Worm (Caenorhabditis elegans) whole organism, mixed stage, embryonic: ENCODE measurements around the gene dpf-2.
A peak's percentile ranks its signal among the peaks of the same experiment; 100 is the strongest.

Experiments
- M03D4.4 ChIP-seq: sonication (generic microtip); optimal IDR thresholded peaks from 2 replicates; lab custom pipeline; 2017; ENCODE audit warnings: mild to moderate bottlenecking, missing genetic modification characterization, missing compliant biosample characterization
- bed-3 ChIP-seq: fragments of 200-800 bp; sonication (Bioruptor generic); optimal IDR thresholded peaks from 3 replicates; lab custom pipeline; 2018; ENCODE audit warnings: mild to moderate bottlenecking, missing genetic modification characterization, moderate library complexity, missing compliant biosample characterization
- blmp-1 ChIP-seq: fragments of 150-350 bp; optimal IDR thresholded peaks from 2 replicates; lab custom pipeline; 2014; ENCODE audit warnings: missing biosample characterization, missing genetic modification characterization
- ceh-39 ChIP-seq: fragments of 150-350 bp; optimal IDR thresholded peaks from 2 replicates; lab custom pipeline; 2014; ENCODE audit warnings: missing biosample characterization, missing genetic modification characterization
- ceh-43 ChIP-seq: fragments of 200-800 bp; sonication (Bioruptor generic); optimal IDR thresholded peaks from 2 replicates; lab custom pipeline; 2018; ENCODE audit warnings: mild to moderate bottlenecking, missing genetic modification characterization, moderate library complexity, missing compliant biosample characterization
- ceh-83 ChIP-seq: fragments of 200-800 bp; sonication (Bioruptor generic); optimal IDR thresholded peaks from 2 replicates; lab custom pipeline; 2018; ENCODE audit warnings: mild to moderate bottlenecking, missing genetic modification characterization, missing compliant biosample characterization
- ces-1 ChIP-seq: fragments of 150-350 bp; optimal IDR thresholded peaks from 2 replicates; lab custom pipeline; 2014; ENCODE audit warnings: missing biosample characterization, missing genetic modification reagents, missing genetic modification characterization
- cnd-1 ChIP-seq: fragments of 200-800 bp; sonication (Bioruptor generic); optimal IDR thresholded peaks from 2 replicates; lab custom pipeline; 2018; ENCODE audit warnings: mild to moderate bottlenecking, missing genetic modification characterization, missing compliant biosample characterization
- drap-1 ChIP-seq: fragments of 200-800 bp; sonication (Bioruptor generic); optimal IDR thresholded peaks from 3 replicates; lab custom pipeline; 2018; ENCODE audit warnings: mild to moderate bottlenecking, missing genetic modification characterization, missing compliant biosample characterization
- elt-1 ChIP-seq: sonication (generic microtip); optimal IDR thresholded peaks from 2 replicates; lab custom pipeline; 2017; ENCODE audit warnings: missing genetic modification characterization, mild to moderate bottlenecking, missing compliant biosample characterization, antibody characterized with exemption, moderate library complexity, borderline replicate concordance; ENCODE audit not compliant: insufficient read depth
- elt-3 ChIP-seq: fragments of 150-350 bp; optimal IDR thresholded peaks from 2 replicates; lab custom pipeline; 2014; ENCODE audit warnings: missing biosample characterization, missing genetic modification characterization
- flh-1 ChIP-seq: fragments of 200-800 bp; sonication (Bioruptor generic); optimal IDR thresholded peaks from 2 replicates; lab custom pipeline; 2018; ENCODE audit warnings: mild to moderate bottlenecking, missing genetic modification characterization, moderate library complexity, missing compliant biosample characterization
- ham-2 ChIP-seq: fragments of 200-800 bp; sonication (Bioruptor generic); optimal IDR thresholded peaks from 2 replicates; lab custom pipeline; 2018; ENCODE audit warnings: mild to moderate bottlenecking, missing genetic modification characterization, missing compliant biosample characterization
- hlh-1 ChIP-seq: fragments of 150-350 bp; optimal IDR thresholded peaks from 2 replicates; lab custom pipeline; 2014; ENCODE audit warnings: missing biosample characterization, missing genetic modification reagents, missing genetic modification characterization
- lin-13 ChIP-seq: fragments of 150-350 bp; optimal IDR thresholded peaks from 2 replicates; lab custom pipeline; 2014; ENCODE audit warnings: missing biosample characterization, missing genetic modification characterization
- lin-32 ChIP-seq: fragments of 200-800 bp; sonication (Bioruptor generic); optimal IDR thresholded peaks from 2 replicates; lab custom pipeline; 2018; ENCODE audit warnings: mild to moderate bottlenecking, missing genetic modification characterization, missing compliant biosample characterization
- lsy-2 ChIP-seq: fragments of 150-350 bp; optimal IDR thresholded peaks from 2 replicates; lab custom pipeline; 2014; ENCODE audit warnings: missing biosample characterization, missing genetic modification characterization
- mab-5 ChIP-seq: fragments of 150-350 bp; optimal IDR thresholded peaks from 2 replicates; lab custom pipeline; 2014; ENCODE audit warnings: missing biosample characterization, missing genetic modification characterization
- mep-1 ChIP-seq: fragments of 150-350 bp; optimal IDR thresholded peaks from 2 replicates; lab custom pipeline; 2017; ENCODE audit warnings: missing biosample characterization, missing genetic modification reagents, missing genetic modification characterization, inconsistent platforms
- mls-2 ChIP-seq: sonication (generic microtip); optimal IDR thresholded peaks from 2 replicates; lab custom pipeline; 2016; ENCODE audit warnings: mild to moderate bottlenecking, missing genetic modification characterization, moderate library complexity, missing compliant biosample characterization
- nhr-12 ChIP-seq: fragments of 150-350 bp; optimal IDR thresholded peaks from 2 replicates; lab custom pipeline; 2014; ENCODE audit warnings: missing biosample characterization, missing genetic modification characterization
- nhr-2 ChIP-seq: fragments of 150-350 bp; optimal IDR thresholded peaks from 2 replicates; lab custom pipeline; 2014; ENCODE audit warnings: missing biosample characterization, missing genetic modification characterization
- nhr-237 ChIP-seq: fragments of 150-350 bp; optimal IDR thresholded peaks from 2 replicates; lab custom pipeline; 2014; ENCODE audit warnings: missing biosample characterization, missing genetic modification characterization
- nhr-28 ChIP-seq: fragments of 150-350 bp; optimal IDR thresholded peaks from 2 replicates; lab custom pipeline; 2014; ENCODE audit warnings: missing biosample characterization, missing genetic modification characterization
- nhr-76 ChIP-seq: sonication (generic microtip); optimal IDR thresholded peaks from 2 replicates; lab custom pipeline; 2017; ENCODE audit warnings: missing biosample characterization, missing genetic modification characterization
- pha-4 ChIP-seq: fragments of 150-350 bp; optimal IDR thresholded peaks from 2 replicates; lab custom pipeline; 2018; ENCODE audit warnings: missing biosample characterization, missing genetic modification reagents, missing genetic modification characterization
- sem-2 ChIP-seq: fragments of 200-800 bp; sonication (Bioruptor generic); optimal IDR thresholded peaks from 2 replicates; lab custom pipeline; 2018; ENCODE audit warnings: mild to moderate bottlenecking, missing genetic modification characterization, missing compliant biosample characterization
- snpc-4 ChIP-seq: fragments of 150-350 bp; optimal IDR thresholded peaks from 2 replicates; lab custom pipeline; 2014; ENCODE audit warnings: missing biosample characterization, missing genetic modification characterization
- sptf-1 ChIP-seq: sonication (generic microtip); optimal IDR thresholded peaks from 2 replicates; lab custom pipeline; 2017; ENCODE audit warnings: mild to moderate bottlenecking, missing genetic modification characterization, moderate library complexity, missing compliant biosample characterization
- unc-120 ChIP-seq: sonication (generic microtip); optimal IDR thresholded peaks from 2 replicates; lab custom pipeline; 2017; ENCODE audit warnings: missing genetic modification characterization, missing compliant biosample characterization; ENCODE audit not compliant: poor library complexity, severe bottlenecking
- unc-39 ChIP-seq: fragments of 150-350 bp; optimal IDR thresholded peaks from 2 replicates; lab custom pipeline; 2014; ENCODE audit warnings: missing biosample characterization, missing genetic modification characterization
- unc-62 ChIP-seq: fragments of 150-350 bp; optimal IDR thresholded peaks from 2 replicates; lab custom pipeline; 2014; ENCODE audit warnings: missing biosample characterization, missing genetic modification reagents, missing genetic modification characterization
- zip-8 ChIP-seq: fragments of 150-350 bp; optimal IDR thresholded peaks from 2 replicates; lab custom pipeline; 2014; ENCODE audit warnings: missing biosample characterization, missing genetic modification characterization
- ztf-11 ChIP-seq: fragments of 150-350 bp; optimal IDR thresholded peaks from 2 replicates; lab custom pipeline; 2014; ENCODE audit warnings: missing biosample characterization, missing genetic modification characterization

dpf-2 gene

DNA sequence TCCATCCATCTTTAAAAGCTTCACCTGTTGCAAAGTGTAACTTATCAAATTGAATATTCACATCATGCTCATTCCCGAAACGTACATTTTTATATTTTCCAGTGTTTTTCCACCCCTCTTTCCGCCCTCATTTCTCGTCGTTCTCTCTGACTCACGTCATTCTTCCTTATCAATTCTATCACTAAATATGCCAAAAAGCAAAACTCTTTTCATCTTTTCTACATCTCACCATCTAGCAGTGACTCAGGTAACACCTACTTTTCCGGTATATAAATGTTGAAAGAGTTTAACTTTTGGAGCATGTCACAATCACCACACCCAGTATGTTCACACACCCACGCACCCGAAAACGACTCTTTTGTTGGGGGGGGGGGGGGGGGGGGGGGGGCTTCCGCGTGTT, 12.8 kb downstream of the dpf-2 start:
- TF ChIP-seq M03D4.4 (tag; lab: Kevin White, UChicago) (no peak), nhr-12 (tag; lab: Kevin White, UChicago) (no peak), ztf-11 (no peak), ceh-83 (GFP tag; lab: Kevin White, UChicago) (no peak), hlh-1 (tag; lab: Kevin White, UChicago) (no peak), nhr-76 (tag; lab: Kevin White, UChicago) (no peak), elt-1 (tag; lab: Kevin White, UChicago) (no peak), sem-2 (no peak), lin-13 (no peak), ham-2 (no peak), lsy-2 (tag; lab: Kevin White, UChicago) (no peak), unc-39 (no peak), ceh-39 (tag; lab: Kevin White, UChicago) (no peak), unc-120 (tag; lab: Kevin White, UChicago) (no peak), nhr-2 (tag; lab: Kevin White, UChicago) (no peak), mep-1 (tag; lab: Kevin White, UChicago) (no peak)

DNA sequence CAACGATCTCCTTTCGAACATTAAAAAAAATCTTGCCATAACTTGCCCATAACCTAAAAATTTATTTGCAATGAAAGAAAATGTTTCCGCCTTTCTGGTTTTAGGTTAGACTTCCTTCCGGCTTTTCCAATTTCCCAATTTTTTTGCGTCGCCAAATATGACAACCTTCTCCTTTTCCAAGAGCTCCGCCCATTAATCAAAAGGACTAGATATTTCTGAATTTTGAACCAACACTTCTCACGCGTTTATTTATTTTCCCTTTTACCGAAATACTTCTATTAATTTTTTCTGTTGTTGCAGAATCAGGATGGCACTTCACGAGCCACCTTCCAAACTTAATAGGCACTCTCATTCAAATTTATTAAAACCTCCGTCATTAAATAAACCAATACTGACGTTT, 14.0 kb downstream of the dpf-2 start, which contains the start of gene egrh-1:
TSS of gene egrh-1 (plus strand) at position 301 of the 400 bp plus-strand sequence.
- no peak for TF ChIP-seq M03D4.4 (tag; lab: Kevin White, UChicago)
- no peak for TF ChIP-seq sptf-1 (tag; lab: Kevin White, UChicago)
- no peak for TF ChIP-seq blmp-1 (tag; lab: Kevin White, UChicago)
- TF ChIP-seq bed-3 (GFP tag; lab: Kevin White, UChicago), result no peak
- no peak for TF ChIP-seq nhr-2 (tag; lab: Kevin White, UChicago)
- TF ChIP-seq hlh-1 (tag; lab: Kevin White, UChicago), result no peak
- no peak for TF ChIP-seq zip-8 (tag; lab: Kevin White, UChicago)
- no peak for TF ChIP-seq nhr-12 (tag; lab: Kevin White, UChicago)
- TF ChIP-seq ceh-83 (GFP tag; lab: Kevin White, UChicago), result no peak
- TF ChIP-seq lin-13, result no peak
- no peak for TF ChIP-seq unc-39
- TF ChIP-seq mep-1 (tag; lab: Kevin White, UChicago), result no peak
- TF ChIP-seq cnd-1 (tag; lab: Kevin White, UChicago), result no peak
- no peak for TF ChIP-seq flh-1

DNA sequence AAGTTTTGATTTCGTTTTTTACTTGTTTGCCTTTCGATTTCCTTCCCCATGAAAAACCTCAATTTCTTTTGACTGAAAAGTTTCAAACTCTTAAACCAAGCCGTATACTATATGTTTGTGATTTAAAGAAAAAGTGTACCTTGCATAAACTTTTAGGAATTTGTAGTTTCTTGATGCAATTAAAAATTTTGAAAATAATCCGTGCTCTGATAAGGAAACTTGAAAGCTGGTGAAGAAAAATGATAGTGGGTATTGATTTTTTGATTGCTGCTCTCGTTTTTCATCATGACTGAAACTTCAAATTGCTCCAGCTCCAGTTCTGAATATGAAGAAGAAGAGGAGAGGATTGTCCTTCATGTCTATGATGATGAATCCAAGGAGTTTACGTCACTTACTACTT, 17.4 kb downstream of the dpf-2 start, which contains the start of gene acd-3:
TSS of gene acd-3 (plus strand) at position 222 of the 400 bp plus-strand sequence.
- TF ChIP-seq sem-2 (no peak), ztf-11 (no peak), blmp-1 (tag; lab: Kevin White, UChicago) (no peak), ham-2 (no peak), nhr-76 (tag; lab: Kevin White, UChicago) (no peak), mls-2 (tag; lab: Kevin White, UChicago) (no peak)

DNA sequence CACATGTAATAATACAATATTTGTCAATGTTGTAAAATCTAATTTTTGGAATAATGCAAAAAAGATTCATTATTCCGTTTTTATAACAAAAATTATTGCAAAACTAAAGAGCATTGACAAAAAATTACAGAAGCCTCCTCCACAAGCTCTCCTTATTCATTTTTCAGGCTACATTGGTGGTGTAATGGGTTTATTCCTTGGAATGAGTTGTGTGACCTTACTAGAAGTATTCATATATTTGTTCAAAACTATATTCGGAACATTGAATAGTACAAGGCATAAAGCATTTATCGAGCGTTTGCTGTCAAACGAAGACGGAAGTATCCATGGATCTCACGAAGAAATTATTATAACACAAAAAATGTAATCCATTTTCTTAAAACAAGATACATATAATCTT, 20.3 kb downstream of the dpf-2 start:
- no peak for TF ChIP-seq ces-1 (GFP tag; lab: Kevin White, UChicago)
- TF ChIP-seq mab-5, result no peak
- no peak for TF ChIP-seq drap-1 (GFP tag; lab: Kevin White, UChicago)
- TF ChIP-seq nhr-2 (tag; lab: Kevin White, UChicago), result no peak
- TF ChIP-seq flh-1, result no peak
- no peak for TF ChIP-seq mls-2 (tag; lab: Kevin White, UChicago)
- TF ChIP-seq pha-4 (tag; lab: Kevin White, UChicago), result no peak
- TF ChIP-seq ceh-39 (tag; lab: Kevin White, UChicago), result no peak
- TF ChIP-seq unc-120 (tag; lab: Kevin White, UChicago), result no peak
- no peak for TF ChIP-seq sem-2
- no peak for TF ChIP-seq nhr-28 (tag; lab: Kevin White, UChicago)
- no peak for TF ChIP-seq unc-39
- no peak for TF ChIP-seq snpc-4
- TF ChIP-seq zip-8 (tag; lab: Kevin White, UChicago), result no peak
- TF ChIP-seq cnd-1 (tag; lab: Kevin White, UChicago), result no peak
- TF ChIP-seq bed-3 (GFP tag; lab: Kevin White, UChicago), result no peak
- no peak for TF ChIP-seq hlh-1 (tag; lab: Kevin White, UChicago)
- TF ChIP-seq ceh-83 (GFP tag; lab: Kevin White, UChicago), result no peak
- TF ChIP-seq, all 35 proteins: peak for 0

DNA sequence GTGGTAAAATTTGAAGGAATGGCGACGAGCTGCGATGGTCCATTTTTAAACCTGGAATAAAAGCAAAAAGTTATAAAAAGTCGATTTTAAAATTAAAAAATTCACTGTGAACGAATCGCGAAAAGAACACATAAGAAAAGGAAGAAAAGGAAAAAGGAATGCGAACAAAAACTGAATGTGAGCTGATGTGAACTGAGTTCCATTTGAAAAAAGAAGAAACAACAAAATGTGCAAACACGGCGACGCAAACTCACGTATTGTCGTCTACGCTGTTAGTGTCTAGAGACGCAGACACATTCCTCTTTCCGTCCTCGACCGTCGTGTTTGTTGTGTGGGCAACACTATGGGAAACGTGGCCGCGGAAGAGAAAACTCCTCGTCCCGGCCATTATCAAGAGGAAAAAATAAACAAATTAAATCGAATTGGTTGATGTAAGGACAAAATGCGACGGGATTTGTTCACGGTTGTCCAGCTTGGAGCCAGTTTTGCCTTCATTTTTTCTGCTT, 22.1 kb downstream of the dpf-2 start, which contains the start of the genes C27C12.1 and C27C12.4:
TSS of gene C27C12.1 (minus strand) at position 51 of the 506 bp plus-strand sequence.
TSS of gene C27C12.4 (plus strand) at position 375 of the 506 bp plus-strand sequence.
- TF ChIP-seq snpc-4, result no peak
- TF ChIP-seq unc-39, result no peak
- no peak for TF ChIP-seq lin-32 (GFP tag; lab: Kevin White, UChicago)
- TF ChIP-seq mls-2 (tag; lab: Kevin White, UChicago), result no peak
- no peak for TF ChIP-seq bed-3 (GFP tag; lab: Kevin White, UChicago)
- no peak for TF ChIP-seq elt-3
- TF ChIP-seq ces-1 (GFP tag; lab: Kevin White, UChicago), result peak; percentile 88
- TF ChIP-seq ham-2, result no peak
- peak; percentile 58 for TF ChIP-seq unc-120 (tag; lab: Kevin White, UChicago)
- TF ChIP-seq cnd-1 (tag; lab: Kevin White, UChicago), result peak; percentile 24
- TF ChIP-seq nhr-237, result peak; percentile 66
- TF ChIP-seq sptf-1 (tag; lab: Kevin White, UChicago), result no peak
- no peak for TF ChIP-seq elt-1 (tag; lab: Kevin White, UChicago)
- TF ChIP-seq hlh-1 (tag; lab: Kevin White, UChicago), result peak; percentile 45
- no peak for TF ChIP-seq flh-1
- TF ChIP-seq M03D4.4 (tag; lab: Kevin White, UChicago), result no peak
- no peak for TF ChIP-seq nhr-2 (tag; lab: Kevin White, UChicago)
- TF ChIP-seq ceh-43 (GFP tag; lab: Kevin White, UChicago), result no peak
- TF ChIP-seq nhr-12 (tag; lab: Kevin White, UChicago), result no peak
- peak; percentile 73 for TF ChIP-seq mep-1 (tag; lab: Kevin White, UChicago)
- TF ChIP-seq unc-62, result peak; percentile 35
- TF ChIP-seq sem-2, result no peak
- peak; percentile 86 for TF ChIP-seq pha-4 (tag; lab: Kevin White, UChicago)
- TF ChIP-seq mab-5, result no peak
- TF ChIP-seq ceh-83 (GFP tag; lab: Kevin White, UChicago), result no peak
- no peak for TF ChIP-seq ztf-11
- peak; percentile 55 for TF ChIP-seq lin-13
- no peak for TF ChIP-seq nhr-76 (tag; lab: Kevin White, UChicago)
- no peak for TF ChIP-seq blmp-1 (tag; lab: Kevin White, UChicago)
- no peak for TF ChIP-seq nhr-28 (tag; lab: Kevin White, UChicago)
- TF ChIP-seq drap-1 (GFP tag; lab: Kevin White, UChicago), result no peak
